Worm (Caenorhabditis elegans): ENCODE data around the gene Y37H2C.4.

The Y37H2C.4 gene

DNA sequence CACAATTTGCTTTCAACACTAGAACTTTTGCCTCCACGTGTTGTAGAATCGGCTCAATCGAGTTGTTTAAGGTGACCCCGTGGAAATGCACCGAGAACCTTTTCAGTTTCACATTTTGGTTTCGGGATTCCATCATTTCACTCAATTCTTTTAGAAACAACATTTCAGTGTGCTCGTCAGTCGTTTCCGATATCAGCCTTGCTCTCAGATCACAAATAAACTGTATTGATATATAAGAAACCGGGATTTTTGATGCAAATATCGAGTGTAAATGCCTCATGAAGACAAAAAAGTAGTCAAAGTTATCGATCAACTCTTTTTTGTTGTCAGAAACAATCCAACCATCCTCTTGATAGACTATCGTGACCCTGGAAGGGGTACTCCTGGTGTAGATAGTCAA, 5.0 kb upstream of the Y37H2C.4 start:
- TF ChIP-seq hlh-30 (tag; optimal IDR thresholded peaks at IDR 0.05; ENCODE audit: insufficient read depth) (no peak), aha-1 (tag) (peak; percentile 91)

ce11 chrV:18266238-18266637, 4.3 kb upstream of the Y37H2C.4 start, which contains the start of gene R10E8.6:
R10E8.6 (minus strand) TSS chrV:18266391.
- no peak for TF ChIP-seq nhr-111 (GFP tag; optimal IDR thresholded peaks at IDR 0.05)
- no peak for TF ChIP-seq cey-2 (tag; optimal IDR thresholded peaks at IDR 0.05; ENCODE audit: borderline replicate concordance, insufficient read depth)
- no peak for TF ChIP-seq Y75B8A.6 (GFP tag; IDR thresholded peaks at IDR 0.05)
- TF ChIP-seq pqm-1 (tag; optimal IDR thresholded peaks at IDR 0.05), result no peak
- TF ChIP-seq dve-1 (tag; optimal IDR thresholded peaks at IDR 0.05; ENCODE audit: insufficient read depth), result peak; percentile 57
- TF ChIP-seq nhr-11 (tag; optimal IDR thresholded peaks at IDR 0.05), result no peak
- peak; percentile 35 for TF ChIP-seq nhr-28 (tag; optimal IDR thresholded peaks at IDR 0.05)
- no peak for TF ChIP-seq Y105C5A.15 (GFP tag; IDR thresholded peaks at IDR 0.05)
- no peak for TF ChIP-seq nhr-25 (tag; optimal IDR thresholded peaks at IDR 0.05; ENCODE audit: borderline replicate concordance, insufficient read depth)
- no peak for TF ChIP-seq daf-16 (GFP tag; optimal IDR thresholded peaks at IDR 0.05)
- TF ChIP-seq daf-16 (tag; optimal IDR thresholded peaks at IDR 0.05), result peak; percentile 33
- no peak for TF ChIP-seq ceh-62 (tag; optimal IDR thresholded peaks at IDR 0.05)
- TF ChIP-seq aha-1 (tag), result peak; percentile 79
- no peak for TF ChIP-seq tra-1 (GFP tag; IDR thresholded peaks at IDR 0.05)
- TF ChIP-seq nhr-237 (tag; optimal IDR thresholded peaks at IDR 0.05), result no peak
- peak; percentile 93 for TF ChIP-seq php-3 (GFP tag; IDR thresholded peaks at IDR 0.05)
- TF ChIP-seq ZK337.2 (GFP tag; IDR thresholded peaks at IDR 0.05), result no peak
- peak; percentile 45 for TF ChIP-seq dmd-6 (GFP tag; IDR thresholded peaks at IDR 0.05)
- no peak for TF ChIP-seq snpc-4 (tag; optimal IDR thresholded peaks at IDR 0.05)
- TF ChIP-seq lin-29 (GFP tag; IDR thresholded peaks at IDR 0.05), result no peak
- no peak for TF ChIP-seq mdl-1 (tag; optimal IDR thresholded peaks at IDR 0.05)
- TF ChIP-seq hmg-1.1 (GFP tag; IDR thresholded peaks at IDR 0.05), result no peak
- peak; percentile 63 for TF ChIP-seq hlh-11 (tag; optimal IDR thresholded peaks at IDR 0.05)
- no peak for TF ChIP-seq hlh-30 (tag; optimal IDR thresholded peaks at IDR 0.05; ENCODE audit: insufficient read depth)
- TF ChIP-seq D1046.2 (GFP tag; IDR thresholded peaks at IDR 0.05), result no peak

ce11 chrV:18268744-18269143, 1.8 kb upstream of the Y37H2C.4 start, which contains the start of gene fbxa-213:
fbxa-213 (minus strand) TSS chrV:18268844.
- no peak for TF ChIP-seq lin-38 (GFP tag; IDR thresholded peaks at IDR 0.05)
- TF ChIP-seq fkh-10 (GFP tag; optimal IDR thresholded peaks at IDR 0.05), result no peak
- TF ChIP-seq skn-1 (tag; optimal IDR thresholded peaks at IDR 0.05), result no peak
- peak in 1 of 2 experiments; percentile 55 for TF ChIP-seq unc-62 (GFP tag; optimal IDR thresholded peaks at IDR 0.05 in 1 of 2)
- no peak for TF ChIP-seq unc-62 (tag; optimal IDR thresholded peaks at IDR 0.05)
- no peak for TF ChIP-seq zfp-2 (tag; optimal IDR thresholded peaks at IDR 0.05)

DNA sequence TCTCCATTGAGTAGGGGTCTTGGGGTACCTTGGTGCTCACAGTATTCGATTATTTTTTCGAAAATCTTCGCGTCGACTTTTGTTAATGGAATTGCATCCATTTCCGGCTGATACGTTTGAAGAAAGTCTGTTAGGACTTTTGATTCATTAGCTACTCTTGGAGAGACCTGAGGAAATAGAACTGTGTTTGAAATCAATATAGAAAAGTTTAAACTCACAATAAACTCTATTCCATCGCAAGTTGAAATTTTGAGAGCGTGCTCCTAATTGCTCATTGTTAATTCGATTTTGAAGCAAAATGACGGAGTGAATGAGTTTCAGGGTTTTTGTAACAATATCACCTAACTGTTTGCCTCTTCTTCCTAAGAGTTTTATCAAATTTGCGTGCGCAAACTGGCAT, 618 bp upstream of the Y37H2C.4 start, which contains the start of gene skr-6:
TSS of gene skr-6 (minus strand) at position 101 of the 400 bp plus-strand sequence.
- TF ChIP-seq zip-11 (GFP tag; IDR thresholded peaks at IDR 0.05), result no peak
- TF ChIP-seq lin-39 (tag; optimal IDR thresholded peaks at IDR 0.05), result no peak
- no peak for TF ChIP-seq nhr-6 (tag; optimal IDR thresholded peaks at IDR 0.05)
- TF ChIP-seq egl-43 (GFP tag; IDR thresholded peaks at IDR 0.05), result no peak
- TF ChIP-seq mep-1 (tag; optimal IDR thresholded peaks at IDR 0.05), result no peak
- TF ChIP-seq ceh-62 (tag; optimal IDR thresholded peaks at IDR 0.05), result no peak
- no peak for TF ChIP-seq php-3 (GFP tag; IDR thresholded peaks at IDR 0.05)
- no peak for TF ChIP-seq ama-1 (optimal IDR thresholded peaks at IDR 0.05)
- no peak for TF ChIP-seq F37D6.2 (tag; optimal IDR thresholded peaks at IDR 0.05)
- TF ChIP-seq pha-4 (GFP tag; IDR thresholded peaks at IDR 0.05), result no peak
- TF ChIP-seq pha-4 (tag; optimal IDR thresholded peaks at IDR 0.05), result no peak
- TF ChIP-seq dmd-8 (GFP tag; IDR thresholded peaks at IDR 0.05), result no peak
- TF ChIP-seq ZK546.5 (tag; optimal IDR thresholded peaks at IDR 0.05), result no peak
- no peak for TF ChIP-seq nhr-77 (tag; optimal IDR thresholded peaks at IDR 0.05)
- TF ChIP-seq lin-15B (tag; optimal IDR thresholded peaks at IDR 0.05), result no peak
- TF ChIP-seq ceh-44 (GFP tag; IDR thresholded peaks at IDR 0.05), result no peak
- no peak for TF ChIP-seq dmd-9 (GFP tag; IDR thresholded peaks at IDR 0.05)
- no peak for TF ChIP-seq lin-38 (GFP tag; IDR thresholded peaks at IDR 0.05)
- TF ChIP-seq lin-13 (GFP tag; optimal IDR thresholded peaks at IDR 0.05), result no peak
- no peak for TF ChIP-seq unc-62 (GFP tag; optimal IDR thresholded peaks at IDR 0.05 in 1 of 2)
- no peak for TF ChIP-seq unc-62 (tag; optimal IDR thresholded peaks at IDR 0.05)
- TF ChIP-seq F10B5.3 (tag; optimal IDR thresholded peaks at IDR 0.05), result no peak
